Fruit fly (Drosophila melanogaster) whole organism: ENCODE measurements around the gene CG7366.

Experiments used
- Dll ChIP-seq: fragments of >200 bp; optimal IDR thresholded peaks from 2 replicates; lab custom pipeline; 2017
- EcR ChIP-seq, 2 experiments: fragments of >200 bp; optimal IDR thresholded peaks; 2 replicates each; lab custom pipeline; 2017; ENCODE audit warnings: missing biosample characterization in 2 of 2, missing genetic modification characterization in 2 of 2, missing genetic modification reagents in 2 of 2
- pan ChIP-seq: fragments of >200 bp; optimal IDR thresholded peaks from 2 replicates; lab custom pipeline; 2017
- psq ChIP-seq: fragments of >200 bp; optimal IDR thresholded peaks from 2 replicates; lab custom pipeline; 2017
- usp ChIP-seq: fragments of >200 bp; optimal IDR thresholded peaks from 2 replicates; lab custom pipeline; 2017; ENCODE audit warnings: missing biosample characterization, missing genetic modification characterization, mixed read lengths

DNA sequence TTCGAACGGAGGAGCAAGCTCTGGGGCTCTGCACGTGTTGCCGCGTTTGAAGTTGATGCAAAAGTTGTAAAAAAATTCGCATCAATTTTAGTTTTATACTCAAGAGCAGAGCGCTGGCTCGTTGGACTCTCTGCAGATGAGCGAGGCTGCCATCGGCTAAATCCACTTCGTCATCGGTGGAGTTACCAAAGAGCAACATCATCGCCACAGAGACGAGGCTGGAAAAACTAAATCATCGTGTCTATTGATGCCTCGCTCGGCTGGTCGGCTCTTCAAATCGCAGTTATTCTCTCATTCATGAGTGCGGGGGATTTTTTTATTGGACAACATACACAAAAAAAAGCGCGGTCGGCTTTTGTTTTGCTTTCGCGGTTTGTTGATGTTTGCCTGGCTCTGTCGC, 36.8 kb downstream of the CG7366 start, which contains the start of gene CG13675:
- no peak for TF ChIP-seq EcR (GFP tag; optimal IDR thresholded peaks at IDR 0.05; lab: Kevin White, UChicago)
- no peak for TF ChIP-seq pan (lab: Kevin White, UChicago)
- no peak for TF ChIP-seq psq
- TF ChIP-seq usp (GFP tag; lab: Kevin White, UChicago): no peak
- TF ChIP-seq Dll (lab: Kevin White, UChicago): no peak
